Fruit fly (Drosophila melanogaster) whole organism, embryonic: ENCODE results near the gene mRF1.
"Not testable (repeated sequence)": the region's sequence is repeated elsewhere in the genome, so short reads cannot be mapped to it uniquely, and the experiment has no call there.

Experiments used
- Bgb ChIP-seq: fragments of 200-800 bp; sonication (Bioruptor generic); IDR thresholded peaks from 2 replicates; pipeline ENCODE4 v1.3.6; 2022; ENCODE audit warnings: missing biosample characterization, missing genetic modification characterization; ENCODE audit not compliant: partially characterized antibody
- CG10147 ChIP-seq: fragments of 200-800 bp; sonication (Bioruptor generic); optimal IDR thresholded peaks from 2 replicates; lab custom pipeline; 2019; ENCODE audit warnings: missing biosample characterization, mild to moderate bottlenecking, missing genetic modification characterization, moderate library complexity
- CG13123 ChIP-seq: fragments of 200-800 bp; sonication (Bioruptor generic); optimal IDR thresholded peaks from 2 replicates; lab custom pipeline; 2016; ENCODE audit warnings: missing biosample characterization, missing genetic modification characterization
- CG15479 ChIP-seq: fragments of 200-800 bp; sonication (Bioruptor generic); optimal IDR thresholded peaks from 3 replicates; lab custom pipeline; 2019; ENCODE audit warnings: missing biosample characterization, mild to moderate bottlenecking, missing genetic modification characterization, moderate library complexity
- CG15696 ChIP-seq: fragments of 200-800 bp; sonication (Bioruptor generic); optimal IDR thresholded peaks from 2 replicates; lab custom pipeline; 2019; ENCODE audit warnings: missing biosample characterization, mild to moderate bottlenecking, missing genetic modification characterization, moderate library complexity
- CG17186 ChIP-seq: fragments of 200-800 bp; sonication (Bioruptor generic); optimal IDR thresholded peaks from 3 replicates; lab custom pipeline; 2017; ENCODE audit warnings: missing biosample characterization, missing genetic modification reagents, missing genetic modification characterization
- CG18619 ChIP-seq: fragments of 200-800 bp; sonication (Bioruptor generic); optimal IDR thresholded peaks from 3 replicates; lab custom pipeline; 2017; ENCODE audit warnings: missing biosample characterization, mild to moderate bottlenecking, missing genetic modification characterization
- CG7963 ChIP-seq: fragments of 200-800 bp; sonication (Bioruptor generic); IDR thresholded peaks from 3 replicates; pipeline ENCODE4 v1.3.6; 2022; ENCODE audit warnings: missing biosample characterization, missing genetic modification characterization; ENCODE audit not compliant: partially characterized antibody
- CG9727 ChIP-seq: fragments of 200-800 bp; sonication (Bioruptor generic); optimal IDR thresholded peaks from 3 replicates; lab custom pipeline; 2017; ENCODE audit warnings: missing biosample characterization, mild to moderate bottlenecking, missing genetic modification characterization
- CrebB ChIP-seq: fragments of 200-800 bp; sonication (Bioruptor generic); optimal IDR thresholded peaks from 3 replicates; lab custom pipeline; 2018; ENCODE audit warnings: missing biosample characterization, mild to moderate bottlenecking, missing genetic modification characterization
- Drgx ChIP-seq: fragments of 200-800 bp; sonication (Bioruptor generic); IDR thresholded peaks from 2 replicates; pipeline ENCODE4 v1.3.6; 2022; ENCODE audit warnings: missing biosample characterization, missing genetic modification characterization
- Med ChIP-seq: fragments of 200-800 bp; sonication (Bioruptor generic); peaks from one replicate; lab custom pipeline; 2016; ENCODE audit warnings: missing biosample characterization, missing genetic modification characterization, mild to moderate bottlenecking, inconsistent platforms, moderate library complexity
- Nf-YB ChIP-seq: fragments of 200-800 bp; sonication (Bioruptor generic); optimal IDR thresholded peaks from 3 replicates; lab custom pipeline; 2019; ENCODE audit warnings: missing biosample characterization, mild to moderate bottlenecking, missing genetic modification characterization, moderate library complexity
- Opbp ChIP-seq: fragments of 200-800 bp; sonication (Bioruptor generic); IDR thresholded peaks from 3 replicates; pipeline ENCODE4 v1.3.6; 2022; ENCODE audit warnings: missing biosample characterization, missing genetic modification characterization; ENCODE audit not compliant: partially characterized antibody
- Usf ChIP-seq: fragments of 200-800 bp; sonication (Bioruptor generic); optimal IDR thresholded peaks from 2 replicates; lab custom pipeline; 2017; ENCODE audit warnings: missing genotype, missing biosample characterization, missing genetic modification characterization
- Xrp1 ChIP-seq: fragments of 200-800 bp; sonication (Bioruptor generic); IDR thresholded peaks from 2 replicates; pipeline ENCODE4 v1.3.6; 2022; ENCODE audit warnings: missing biosample characterization, missing genetic modification characterization
- cas ChIP-seq: fragments of 200-800 bp; sonication (Bioruptor generic); IDR thresholded peaks from 2 replicates; pipeline ENCODE4 v1.3.6; 2022; ENCODE audit warnings: missing biosample characterization, missing genetic modification characterization
- ci ChIP-seq: fragments of 200-800 bp; sonication (Bioruptor generic); IDR thresholded peaks from 3 replicates; pipeline ENCODE4 v1.3.6; 2022; ENCODE audit warnings: missing biosample characterization, missing genetic modification characterization
- crol ChIP-seq: fragments of 200-800 bp; sonication (Bioruptor generic); IDR thresholded peaks from 2 replicates; pipeline ENCODE4 v1.3.6; 2022; ENCODE audit warnings: missing biosample characterization, missing genetic modification characterization
- crp ChIP-seq, 2 experiments: fragments of 200-800 bp; sonication (Bioruptor generic); optimal IDR thresholded peaks; 2 replicates in 1 of 2; 3 replicates in 1 of 2; lab custom pipeline; 2017; ENCODE audit warnings: missing biosample characterization in 2 of 2, missing genetic modification characterization in 2 of 2, mild to moderate bottlenecking in 1 of 2, moderate library complexity in 1 of 2
- exex ChIP-seq: fragments of 200-800 bp; sonication (Bioruptor generic); optimal IDR thresholded peaks from 4 replicates; lab custom pipeline; 2018; ENCODE audit warnings: missing biosample characterization, mild to moderate bottlenecking, missing genetic modification characterization, moderate library complexity
- grn ChIP-seq: fragments of 200-800 bp; sonication (Bioruptor generic); optimal IDR thresholded peaks from 3 replicates; lab custom pipeline; 2017; ENCODE audit warnings: missing biosample characterization, missing genetic modification characterization
- insv ChIP-seq, 2 experiments: fragments of 200-800 bp; sonication (Bioruptor generic); optimal IDR thresholded peaks; 3 replicates each; lab custom pipeline; 2016 to 2018; ENCODE audit warnings: missing biosample characterization in 2 of 2, missing genetic modification characterization in 2 of 2
- ken ChIP-seq: fragments of 200-800 bp; sonication (Bioruptor generic); IDR thresholded peaks from 3 replicates; pipeline ENCODE4 v1.3.6; 2022; ENCODE audit warnings: missing biosample characterization, missing genetic modification characterization
- kni ChIP-seq: fragments of 200-800 bp; sonication (Bioruptor generic); optimal IDR thresholded peaks from 3 replicates; lab custom pipeline; 2017; ENCODE audit warnings: mild to moderate bottlenecking, missing biosample characterization, missing genetic modification reagents, missing genetic modification characterization
- knrl ChIP-seq: fragments of 200-800 bp; sonication (Bioruptor generic); IDR thresholded peaks from 3 replicates; pipeline ENCODE4 v1.3.6; 2022; ENCODE audit warnings: missing biosample characterization, missing genetic modification characterization; ENCODE audit not compliant: partially characterized antibody
- lilli ChIP-seq: fragments of 200-800 bp; sonication (Bioruptor generic); optimal IDR thresholded peaks from 3 replicates; lab custom pipeline; 2016; ENCODE audit warnings: missing biosample characterization, missing genetic modification characterization
- prd ChIP-seq, 3 experiments: fragments of >200 bp in 2 of 3; fragments of 200-800 bp in 1 of 3; sonication (Bioruptor generic) in 1 of 3; optimal IDR thresholded peaks in 2 of 3; IDR thresholded peaks in 1 of 3; 2 replicates in 2 of 3; 3 replicates in 1 of 3; pipeline versions ENCODE4 v1.3.6 to Lab custom; 2017 to 2022; ENCODE audit warnings: missing biosample characterization in 1 of 3, missing genetic modification characterization in 1 of 3
- pros ChIP-seq: fragments of 200-800 bp; sonication (Bioruptor generic); optimal IDR thresholded peaks from 3 replicates; lab custom pipeline; 2019; ENCODE audit warnings: missing biosample characterization, mild to moderate bottlenecking, missing genetic modification characterization, moderate library complexity
- sens ChIP-seq: fragments of 200-800 bp; sonication (Bioruptor generic); peaks from one replicate; lab custom pipeline; 2016; ENCODE audit warnings: missing biosample characterization, missing genetic modification characterization
- zfh1 ChIP-seq: fragments of 200-800 bp; sonication (Bioruptor generic); IDR thresholded peaks from 3 replicates; pipeline ENCODE4 v1.3.6; 2022; ENCODE audit warnings: missing biosample characterization, missing genetic modification characterization

The mRF1 gene

dm6 chr2L:13206077-13206668 lies 13.6 kb upstream of the mRF1 start (continued):
- TF ChIP-seq CrebB (tag; lab: Kevin White, UChicago): peak; percentile 13
- TF ChIP-seq CG15479: no peak
- peak; percentile 34; the same call in 1 of the 2 replicates for TF ChIP-seq crol (GFP tag; lab: Robert Waterston, UW)
- TF ChIP-seq cas (GFP tag; lab: Robert Waterston, UW): no peak

- no peak for TF ChIP-seq CG13123 (GFP tag; lab: Kevin White, UChicago)
- no peak for TF ChIP-seq CG10147 (GFP tag; lab: Kevin White, UChicago)
- TF ChIP-seq Med (GFP tag; lab: Kevin White, UChicago): peak; percentile 6
- TF ChIP-seq exex (tag; lab: Kevin White, UChicago): peak; percentile 19
- no peak for TF ChIP-seq Nf-YB (GFP tag; lab: Kevin White, UChicago)
- TF ChIP-seq Usf (GFP tag; lab: Kevin White, UChicago): no peak
- TF ChIP-seq CG17186 (GFP tag; lab: Kevin White, UChicago): no peak
- no peak for TF ChIP-seq CG9727
- 0 out of 3 replicates have a peak, but pooled peaks have one; percentile 18 for TF ChIP-seq CG7963
- TF ChIP-seq crp (GFP tag; optimal IDR thresholded peaks at IDR 0.05; lab: Kevin White, UChicago): no peak
- TF ChIP-seq Drgx (GFP tag; lab: Robert Waterston, UW): 0 out of 2 replicates have a peak, but pooled peaks have one; percentile 23
- TF ChIP-seq CG18619 (GFP tag; lab: Kevin White, UChicago): no peak
- TF ChIP-seq, all 482 proteins: peak for 4
Measured at dm6 chr2L:13206857-13207463, 12.8 kb upstream of the mRF1 start.

- TF ChIP-seq grn (GFP tag; lab: Kevin White, UChicago): peak; percentile 33
- TF ChIP-seq ken (GFP tag; lab: Robert Waterston, UW): 0 out of 3 replicates have a peak, but pooled peaks have one; percentile 28
- peak; percentile 70 for TF ChIP-seq sens
- 0 out of 3 replicates have a peak, but pooled peaks have one; percentile 9 for TF ChIP-seq Opbp (GFP tag; lab: Robert Waterston, UW)
- peak; percentile 2 for TF ChIP-seq kni
- TF ChIP-seq Bgb (GFP tag; lab: Robert Waterston, UW): peak; percentile 19; the same call in 1 of the 2 replicates
- TF ChIP-seq zfh1 (GFP tag; lab: Robert Waterston, UW): peak; percentile 33; the same call in 1 of the 3 replicates
- peak in 1 of 2 experiments; percentile 33 for TF ChIP-seq insv (GFP tag; optimal IDR thresholded peaks at IDR 0.05; lab: Kevin White, UChicago)
- peak; percentile 4 for TF ChIP-seq lilli
- 0 out of 3 replicates have a peak, but pooled peaks have one; percentile 37 for TF ChIP-seq ci (GFP tag; lab: Robert Waterston, UW)
- peak; percentile 41 for TF ChIP-seq CG15479
- peak; percentile 23; the same call in 1 of the 3 replicates for TF ChIP-seq knrl (GFP tag; lab: Robert Waterston, UW)
- peak; percentile 87 for TF ChIP-seq pros (GFP tag; lab: Kevin White, UChicago)
- not testable (repeated sequence) for TF ChIP-seq prd (optimal IDR thresholded peaks at IDR 0.05; lab: Kevin White, UChicago)
- TF ChIP-seq prd (GFP tag; IDR thresholded peaks at IDR 0.05; lab: Robert Waterston, UW): peak; percentile 23; the same call in 1 of the 3 replicates
- TF ChIP-seq Xrp1 (GFP tag; lab: Robert Waterston, UW): peak; percentile 31; the same call in 1 of the 2 replicates
- peak; percentile 33 for TF ChIP-seq CG15696 (tag; lab: Kevin White, UChicago)
- peak; percentile 70 for TF ChIP-seq Med (GFP tag; lab: Kevin White, UChicago)
Measured at dm6 chr2L:13211764-13212265, 8.0 kb upstream of the mRF1 start, which contains the start of gene CG15482. Gene CG15482, minus strand, starts transcription at chr2L:13211814.
